Fruit fly (Drosophila melanogaster) whole organism, embryonic: ENCODE data around the gene Tomosyn.
A peak's percentile ranks its signal among the peaks of the same experiment; 100 is the strongest.

Source experiments
- CG10979 ChIP-seq: fragments of 200-800 bp; sonication (Bioruptor generic); optimal IDR thresholded peaks from 2 replicates; lab custom pipeline; 2018; ENCODE audit warnings: missing biosample characterization, mild to moderate bottlenecking, missing genetic modification characterization, moderate library complexity
- CG12659 ChIP-seq: fragments of 200-800 bp; sonication (Bioruptor generic); optimal IDR thresholded peaks from 3 replicates; lab custom pipeline; 2017; ENCODE audit warnings: mild to moderate bottlenecking, missing biosample characterization, missing genetic modification reagents, missing genetic modification characterization
- CG12769 ChIP-seq: fragments of 200-800 bp; sonication (Bioruptor generic); optimal IDR thresholded peaks from 2 replicates; lab custom pipeline; 2019; ENCODE audit warnings: missing biosample characterization, mild to moderate bottlenecking, missing genetic modification characterization, moderate library complexity
- CG13424 ChIP-seq: fragments of 200-800 bp; sonication (Bioruptor generic); optimal IDR thresholded peaks from 2 replicates; lab custom pipeline; 2019; ENCODE audit warnings: missing biosample characterization, mild to moderate bottlenecking, missing genetic modification characterization, moderate library complexity
- CG1529 ChIP-seq: fragments of 200-800 bp; sonication (Bioruptor generic); optimal IDR thresholded peaks from 3 replicates; lab custom pipeline; 2018; ENCODE audit warnings: missing biosample characterization, missing genetic modification characterization
- CG15479 ChIP-seq: fragments of 200-800 bp; sonication (Bioruptor generic); optimal IDR thresholded peaks from 3 replicates; lab custom pipeline; 2019; ENCODE audit warnings: missing biosample characterization, mild to moderate bottlenecking, missing genetic modification characterization, moderate library complexity
- CG15514 ChIP-seq: fragments of 200-800 bp; sonication (Bioruptor generic); optimal IDR thresholded peaks from 3 replicates; lab custom pipeline; 2017; ENCODE audit warnings: missing biosample characterization, missing genetic modification characterization, mild to moderate bottlenecking, moderate library complexity, missing genetic modification reagents
- CG17328 ChIP-seq: fragments of 200-800 bp; sonication (Bioruptor generic); IDR thresholded peaks from 2 replicates; pipeline ENCODE4 v1.3.6; 2022; ENCODE audit warnings: missing biosample characterization, missing genetic modification characterization
- CG17361 ChIP-seq: fragments of 200-800 bp; sonication (Bioruptor generic); IDR thresholded peaks from 3 replicates; pipeline ENCODE4 v1.3.6; 2022; ENCODE audit warnings: missing biosample characterization, missing genetic modification characterization
- CG2712 ChIP-seq: fragments of 200-800 bp; optimal IDR thresholded peaks from 3 replicates; lab custom pipeline; 2019; ENCODE audit warnings: missing biosample characterization, mild to moderate bottlenecking, missing genetic modification characterization, moderate library complexity
- CG4707 ChIP-seq: fragments of 200-800 bp; sonication (Bioruptor generic); optimal IDR thresholded peaks from 2 replicates; lab custom pipeline; 2018; ENCODE audit warnings: missing biosample characterization, mild to moderate bottlenecking, missing genetic modification characterization, moderate library complexity
- CG5953 ChIP-seq: fragments of 200-800 bp; sonication (Bioruptor generic); IDR thresholded peaks from 2 replicates; pipeline ENCODE4 v1.3.6; 2022; ENCODE audit warnings: missing biosample characterization, missing genetic modification characterization
- CG6765 ChIP-seq: fragments of 200-800 bp; sonication (Bioruptor generic); optimal IDR thresholded peaks from 3 replicates; lab custom pipeline; 2017; ENCODE audit warnings: missing biosample characterization, mild to moderate bottlenecking, missing genetic modification characterization
- CG7556 ChIP-seq: fragments of 200-800 bp; sonication (Bioruptor generic); optimal IDR thresholded peaks from 2 replicates; lab custom pipeline; 2017; ENCODE audit warnings: missing biosample characterization, mild to moderate bottlenecking, missing genetic modification characterization
- CG8388 ChIP-seq: fragments of 200-800 bp; sonication (Bioruptor generic); optimal IDR thresholded peaks from 2 replicates; lab custom pipeline; 2019; ENCODE audit warnings: missing biosample characterization, mild to moderate bottlenecking, missing genetic modification characterization, moderate library complexity
- CG8478 ChIP-seq: fragments of >200 bp; optimal IDR thresholded peaks from 2 replicates; lab custom pipeline; 2018
- Dp ChIP-seq: fragments of 200-800 bp; sonication (Bioruptor generic); optimal IDR thresholded peaks from 2 replicates; lab custom pipeline; 2018; ENCODE audit warnings: missing biosample characterization, mild to moderate bottlenecking, missing genetic modification characterization, moderate library complexity
- Gsc ChIP-seq: fragments of 200-800 bp; sonication (Bioruptor generic); IDR thresholded peaks from 2 replicates; pipeline ENCODE4 v1.3.6; 2022; ENCODE audit warnings: missing biosample characterization, missing genetic modification characterization
- Hr51 ChIP-seq, 2 experiments: fragments of 200-800 bp; sonication (Bioruptor generic); optimal IDR thresholded peaks; 2 replicates in 1 of 2; 3 replicates in 1 of 2; lab custom pipeline; 2016 to 2018; ENCODE audit warnings: missing biosample characterization in 2 of 2, missing genetic modification characterization in 2 of 2, mild to moderate bottlenecking in 1 of 2, moderate library complexity in 1 of 2
- Hsf ChIP-seq: fragments of 200-800 bp; sonication (Bioruptor generic); optimal IDR thresholded peaks from 3 replicates; lab custom pipeline; 2016; ENCODE audit warnings: missing biosample characterization, missing genetic modification characterization
- Jarid2 ChIP-seq: fragments of 200-800 bp; sonication (Bioruptor generic); optimal IDR thresholded peaks from 3 replicates; lab custom pipeline; 2017; ENCODE audit warnings: mild to moderate bottlenecking, missing biosample characterization, missing genetic modification reagents, missing genetic modification characterization
- MTF-1 ChIP-seq: fragments of 200-800 bp; sonication (Bioruptor generic); optimal IDR thresholded peaks from 2 replicates; lab custom pipeline; 2018; ENCODE audit warnings: missing biosample characterization, mild to moderate bottlenecking, missing genetic modification characterization, borderline replicate concordance
- Trl ChIP-seq, 3 experiments: fragments of >200 bp in 2 of 3; fragments of 200-800 bp in 1 of 3; sonication (Bioruptor generic) in 1 of 3; optimal IDR thresholded peaks; 2 replicates in 1 of 3; 3 replicates in 2 of 3; lab custom pipeline; 2016 to 2017; ENCODE audit warnings: missing biosample characterization in 1 of 3, missing genetic modification characterization in 1 of 3
- Usf ChIP-seq: fragments of 200-800 bp; sonication (Bioruptor generic); optimal IDR thresholded peaks from 2 replicates; lab custom pipeline; 2017; ENCODE audit warnings: missing genotype, missing biosample characterization, missing genetic modification characterization
- Vsx1 ChIP-seq: fragments of 200-800 bp; sonication (Bioruptor generic); optimal IDR thresholded peaks from 2 replicates; lab custom pipeline; 2017; ENCODE audit warnings: missing biosample characterization, mild to moderate bottlenecking, missing genetic modification characterization, missing genetic modification reagents
- amos ChIP-seq: fragments of 200-800 bp; sonication (Bioruptor generic); IDR thresholded peaks from 2 replicates; pipeline ENCODE4 v1.3.6; 2022; ENCODE audit warnings: missing biosample characterization, missing genetic modification characterization; ENCODE audit not compliant: partially characterized antibody
- ara ChIP-seq: fragments of 200-800 bp; sonication (Bioruptor generic); IDR thresholded peaks from 2 replicates; pipeline ENCODE4 v1.3.6; 2022; ENCODE audit warnings: missing biosample characterization, missing genetic modification characterization
- cas ChIP-seq: fragments of 200-800 bp; sonication (Bioruptor generic); IDR thresholded peaks from 2 replicates; pipeline ENCODE4 v1.3.6; 2022; ENCODE audit warnings: missing biosample characterization, missing genetic modification characterization
- chif ChIP-seq, 2 experiments: fragments of 200-800 bp; sonication (Bioruptor generic); optimal IDR thresholded peaks; 3 replicates each; lab custom pipeline; 2016; ENCODE audit warnings: missing biosample characterization in 2 of 2, missing genetic modification characterization in 2 of 2
- chinmo ChIP-seq: fragments of 200-800 bp; sonication (Bioruptor generic); IDR thresholded peaks from 4 replicates; pipeline ENCODE4 v1.3.6; 2022; ENCODE audit warnings: missing biosample characterization, missing genetic modification characterization; ENCODE audit not compliant: partially characterized antibody
- chm ChIP-seq: fragments of 200-800 bp; sonication (Bioruptor generic); IDR thresholded peaks from 2 replicates; pipeline ENCODE4 v1.3.6; 2022; ENCODE audit warnings: missing biosample characterization, missing genetic modification characterization
- chn ChIP-seq: fragments of 200-800 bp; sonication (Bioruptor generic); optimal IDR thresholded peaks from 2 replicates; lab custom pipeline; 2016; ENCODE audit warnings: missing biosample characterization, missing genetic modification characterization
- eve ChIP-seq, 2 experiments: fragments of >200 bp; optimal IDR thresholded peaks; 2 replicates each; lab custom pipeline; 2017; ENCODE audit warnings: missing biosample characterization in 2 of 2, missing genetic modification characterization in 2 of 2
- ewg ChIP-seq: fragments of 200-800 bp; sonication (Bioruptor generic); optimal IDR thresholded peaks from 3 replicates; lab custom pipeline; 2017; ENCODE audit warnings: mild to moderate bottlenecking, missing biosample characterization, missing genetic modification reagents, missing genetic modification characterization
- nerfin-2 ChIP-seq: fragments of 200-800 bp; sonication (Bioruptor generic); IDR thresholded peaks from 2 replicates; pipeline ENCODE4 v1.3.6; 2022; ENCODE audit warnings: missing biosample characterization, missing genetic modification characterization; ENCODE audit not compliant: partially characterized antibody
- pfk ChIP-seq: fragments of 200-800 bp; sonication (Bioruptor generic); optimal IDR thresholded peaks from 2 replicates; lab custom pipeline; 2018; ENCODE audit warnings: missing biosample characterization, mild to moderate bottlenecking, missing genetic modification characterization, moderate library complexity
- phol ChIP-seq: fragments of 200-800 bp; sonication (Bioruptor generic); optimal IDR thresholded peaks from 3 replicates; lab custom pipeline; 2018; ENCODE audit warnings: missing biosample characterization, mild to moderate bottlenecking, missing genetic modification characterization, moderate library complexity
- prd ChIP-seq, 3 experiments: fragments of >200 bp in 2 of 3; fragments of 200-800 bp in 1 of 3; sonication (Bioruptor generic) in 1 of 3; optimal IDR thresholded peaks in 2 of 3; IDR thresholded peaks in 1 of 3; 2 replicates in 2 of 3; 3 replicates in 1 of 3; pipeline versions ENCODE4 v1.3.6 to Lab custom; 2017 to 2022; ENCODE audit warnings: missing biosample characterization in 1 of 3, missing genetic modification characterization in 1 of 3
- row ChIP-seq: fragments of 200-800 bp; sonication (Bioruptor generic); IDR thresholded peaks from 3 replicates; pipeline ENCODE4 v1.3.6; 2022; ENCODE audit warnings: missing biosample characterization, missing genetic modification characterization
- salm ChIP-seq: fragments of 200-800 bp; sonication (Bioruptor generic); optimal IDR thresholded peaks from 2 replicates; lab custom pipeline; 2018; ENCODE audit warnings: missing biosample characterization, mild to moderate bottlenecking, missing genetic modification characterization
- slbo ChIP-seq: fragments of 200-800 bp; sonication (Bioruptor generic); IDR thresholded peaks from 2 replicates; pipeline ENCODE4 v1.3.6; 2022; ENCODE audit warnings: missing biosample characterization, missing genetic modification characterization
- ssp ChIP-seq: fragments of 200-800 bp; sonication (Bioruptor generic); IDR thresholded peaks from 2 replicates; pipeline ENCODE4 v1.3.6; 2022; ENCODE audit warnings: missing biosample characterization, missing genetic modification characterization
- stc ChIP-seq: fragments of 200-800 bp; sonication (Bioruptor generic); IDR thresholded peaks from 2 replicates; pipeline ENCODE4 v1.3.6; 2022; ENCODE audit warnings: missing biosample characterization, missing genetic modification characterization
- trem ChIP-seq: fragments of 200-800 bp; optimal IDR thresholded peaks from 3 replicates; lab custom pipeline; 2019; ENCODE audit warnings: missing biosample characterization, mild to moderate bottlenecking, missing genetic modification characterization, moderate library complexity
- unc-4 ChIP-seq: fragments of 200-800 bp; sonication (Bioruptor generic); IDR thresholded peaks from 2 replicates; pipeline ENCODE4 v1.3.6; 2022; ENCODE audit warnings: missing biosample characterization, missing genetic modification characterization; ENCODE audit not compliant: partially characterized antibody
- usp ChIP-seq: fragments of >200 bp; optimal IDR thresholded peaks from 2 replicates; lab custom pipeline; 2017; ENCODE audit warnings: missing biosample characterization, missing genetic modification characterization
- zfh1 ChIP-seq: fragments of 200-800 bp; sonication (Bioruptor generic); IDR thresholded peaks from 3 replicates; pipeline ENCODE4 v1.3.6; 2022; ENCODE audit warnings: missing biosample characterization, missing genetic modification characterization

Tomosyn gene

DNA sequence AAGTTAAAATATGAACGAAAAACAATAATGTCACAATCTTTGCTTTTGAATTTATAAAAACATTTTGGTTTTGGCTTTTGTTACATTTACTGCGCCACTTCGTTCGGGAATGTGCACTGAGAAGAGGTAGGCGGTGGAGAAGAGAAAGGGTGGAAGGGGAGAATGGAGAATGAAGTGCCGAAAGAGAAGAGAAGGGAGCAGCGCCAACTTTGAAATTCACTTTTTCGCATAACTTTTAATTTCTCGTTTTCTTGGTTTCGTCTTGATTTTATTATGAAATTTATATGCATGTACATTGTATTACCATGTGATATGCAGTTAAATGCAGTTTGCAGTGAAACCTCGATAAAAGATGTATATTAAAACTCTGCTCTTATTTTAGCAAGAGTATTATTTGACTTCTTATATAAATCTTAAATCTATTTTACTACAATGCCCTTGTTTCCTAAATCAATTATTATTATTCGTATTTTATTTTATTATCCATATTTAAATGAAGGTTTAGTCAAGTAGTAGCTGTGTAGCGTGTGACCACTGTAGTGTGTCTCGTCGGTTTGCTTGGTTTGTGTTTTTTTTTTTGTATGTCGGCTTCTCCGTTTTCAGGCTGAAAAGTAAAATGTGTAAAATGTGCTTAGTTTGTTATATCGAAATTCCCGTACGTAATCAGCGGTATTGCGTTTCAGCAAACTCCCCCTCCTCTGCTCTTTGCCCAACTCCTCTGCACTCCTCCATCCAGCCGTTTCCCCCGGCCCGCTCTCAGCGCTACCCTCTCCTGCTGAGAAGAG lies 31.5 kb downstream of the Tomosyn start (continued):
- no peak for TF ChIP-seq stc
- TF ChIP-seq row (GFP tag; lab: Robert Waterston, UW), result peak; percentile 58
- no peak for TF ChIP-seq chn (GFP tag; lab: Kevin White, UChicago)
- no peak for TF ChIP-seq Gsc (GFP tag; lab: Robert Waterston, UW)
- 0 out of 2 replicates have a peak, but pooled peaks have one; percentile 11 for TF ChIP-seq CG17328 (GFP tag; lab: Robert Waterston, UW)
- TF ChIP-seq Trl (optimal IDR thresholded peaks at IDR 0.05; lab: Kevin White, UChicago), result peak in 1 of 2 experiments; percentile 33
- TF ChIP-seq Trl (GFP tag; optimal IDR thresholded peaks at IDR 0.05; lab: Kevin White, UChicago), result no peak
- TF ChIP-seq CG15479 (GFP tag; lab: Kevin White, UChicago), result no peak
- no peak for TF ChIP-seq Dp (GFP tag; lab: Kevin White, UChicago)
- TF ChIP-seq ssp (GFP tag; lab: Robert Waterston, UW), result no peak
- TF ChIP-seq CG4707 (GFP tag; lab: Kevin White, UChicago), result no peak
- TF ChIP-seq trem, result no peak
- TF ChIP-seq CG8478 (lab: Kevin White, UChicago), result no peak
- no peak for TF ChIP-seq CG5953
- no peak for TF ChIP-seq usp (GFP tag; lab: Kevin White, UChicago)
- no peak for TF ChIP-seq CG8388 (GFP tag; lab: Kevin White, UChicago)
- no peak for TF ChIP-seq prd (optimal IDR thresholded peaks at IDR 0.05; lab: Kevin White, UChicago)
- peak; percentile 26; the same call in 1 of the 3 replicates for TF ChIP-seq prd (GFP tag; IDR thresholded peaks at IDR 0.05; lab: Robert Waterston, UW)
- no peak for TF ChIP-seq cas (GFP tag; lab: Robert Waterston, UW)
- TF ChIP-seq eve (GFP tag; optimal IDR thresholded peaks at IDR 0.05; lab: Kevin White, UChicago), result peak in 1 of 2 experiments; percentile 17
- no peak for TF ChIP-seq chinmo (GFP tag; lab: Robert Waterston, UW)
- peak; percentile 10 for TF ChIP-seq phol (tag; lab: Kevin White, UChicago)
- TF ChIP-seq CG6765 (GFP tag; lab: Kevin White, UChicago), result no peak
- no peak for TF ChIP-seq nerfin-2 (GFP tag; lab: Robert Waterston, UW)
- TF ChIP-seq Jarid2 (GFP tag; lab: Kevin White, UChicago), result no peak
- no peak for TF ChIP-seq CG17361 (GFP tag; lab: Robert Waterston, UW)
- no peak for TF ChIP-seq zfh1 (GFP tag; lab: Robert Waterston, UW)
- no peak for TF ChIP-seq amos
- TF ChIP-seq chm (GFP tag; lab: Robert Waterston, UW), result no peak; the same call in 1 of the 2 replicates
- TF ChIP-seq ewg (GFP tag; lab: Kevin White, UChicago), result no peak
- TF ChIP-seq ara (GFP tag; lab: Robert Waterston, UW), result no peak
- TF ChIP-seq CG12769, result no peak
- no peak for TF ChIP-seq unc-4 (GFP tag; lab: Robert Waterston, UW)
- TF ChIP-seq chif (GFP tag; optimal IDR thresholded peaks at IDR 0.05; lab: Kevin White, UChicago), result no peak
- TF ChIP-seq Vsx1 (GFP tag; lab: Kevin White, UChicago), result no peak
- TF ChIP-seq Usf, result no peak
- no peak for TF ChIP-seq CG1529 (GFP tag; lab: Kevin White, UChicago)
- TF ChIP-seq CG7556, result peak; percentile 1
- no peak for TF ChIP-seq pfk
- TF ChIP-seq CG15514 (GFP tag; lab: Kevin White, UChicago), result no peak
- peak in 1 of 2 experiments; percentile 35 for TF ChIP-seq Hr51 (GFP tag; optimal IDR thresholded peaks at IDR 0.05; lab: Kevin White, UChicago)
- TF ChIP-seq CG2712 (tag; lab: Kevin White, UChicago), result peak; percentile 30
- no peak for TF ChIP-seq MTF-1 (GFP tag; lab: Kevin White, UChicago)
- TF ChIP-seq salm, result no peak
- TF ChIP-seq CG13424 (tag; lab: Kevin White, UChicago), result peak; percentile 7
- peak; percentile 41 for TF ChIP-seq CG10979
- no peak for TF ChIP-seq slbo (GFP tag; lab: Robert Waterston, UW)
- no peak for TF ChIP-seq CG12659 (GFP tag; lab: Kevin White, UChicago)
- TF ChIP-seq Hsf (GFP tag; lab: Kevin White, UChicago), result no peak
